Worm (Caenorhabditis elegans) whole organism, L4 larva: Measurements from ENCODE around the gene F09A5.2.

Source experiments
- D1046.2 ChIP-seq: fragments of 200-800 bp; sonication (Bioruptor generic); IDR thresholded peaks from 2 replicates; pipeline ENCODE4 v1.3.6; 2022; ENCODE audit warnings: missing genetic modification characterization, missing compliant biosample characterization
- F10B5.3 ChIP-seq: sonication (generic microtip); optimal IDR thresholded peaks from 2 replicates; lab custom pipeline; 2016; ENCODE audit warnings: mild to moderate bottlenecking, missing genetic modification characterization, missing compliant biosample characterization
- F26F4.8 ChIP-seq: fragments of 200-800 bp; sonication (Bioruptor generic); conservative IDR thresholded peaks from 2 replicates; pipeline ENCODE4 v1.3.6; 2022; ENCODE audit warnings: missing genetic modification characterization, missing compliant biosample characterization
- T20F7.1 ChIP-seq: fragments of 200-800 bp; sonication (Bioruptor generic); optimal IDR thresholded peaks from 2 replicates; lab custom pipeline; 2018; ENCODE audit warnings: mild to moderate bottlenecking, missing genetic modification characterization, missing compliant biosample characterization
- Y5F2A.4 ChIP-seq: fragments of 200-800 bp; sonication (Bioruptor generic); optimal IDR thresholded peaks from 2 replicates; lab custom pipeline; 2018; ENCODE audit warnings: mild to moderate bottlenecking, missing genetic modification characterization, missing compliant biosample characterization
- ZK337.2 ChIP-seq: fragments of 200-800 bp; sonication (Bioruptor generic); IDR thresholded peaks from 2 replicates; pipeline ENCODE4 v1.3.6; 2022; ENCODE audit warnings: missing genetic modification reagents, missing genetic modification characterization, missing compliant biosample characterization
- aha-1 ChIP-seq: fragments of 150-350 bp; peaks from one replicate; lab custom pipeline; 2014; ENCODE audit warnings: missing biosample characterization, missing genetic modification characterization
- ceh-20 ChIP-seq: fragments of 200-800 bp; sonication (Bioruptor generic); IDR thresholded peaks from 2 replicates; pipeline ENCODE4 v1.3.6; 2022; ENCODE audit warnings: missing genetic modification reagents, missing genetic modification characterization, missing compliant biosample characterization
- ceh-32 ChIP-seq: sonication (generic microtip); optimal IDR thresholded peaks from 2 replicates; lab custom pipeline; 2016; ENCODE audit warnings: mild to moderate bottlenecking, missing genetic modification characterization, missing compliant biosample characterization; ENCODE audit not compliant: poor library complexity
- ceh-62 ChIP-seq: sonication (generic microtip); optimal IDR thresholded peaks from 2 replicates; lab custom pipeline; 2017; ENCODE audit warnings: missing biosample characterization, missing genetic modification characterization
- ceh-82 ChIP-seq: sonication (generic microtip); optimal IDR thresholded peaks from 2 replicates; lab custom pipeline; 2017; ENCODE audit warnings: missing biosample characterization, missing genetic modification characterization
- ces-1 ChIP-seq: fragments of 150-350 bp; sonication (generic microtip); optimal IDR thresholded peaks from 4 replicates; lab custom pipeline; 2014; ENCODE audit warnings: missing biosample characterization, missing genetic modification reagents, missing genetic modification characterization
- ctbp-1 ChIP-seq: fragments of 200-800 bp; sonication (Bioruptor generic); IDR thresholded peaks from 2 replicates; pipeline ENCODE4 v1.3.6; 2022; ENCODE audit warnings: missing genetic modification reagents, missing genetic modification characterization, missing compliant biosample characterization
- daf-19 ChIP-seq: fragments of 200-800 bp; sonication (Bioruptor generic); conservative IDR thresholded peaks from 2 replicates; pipeline ENCODE4 v1.3.6; 2022; ENCODE audit warnings: missing genetic modification characterization, missing compliant biosample characterization
- daf-8 ChIP-seq: fragments of 200-800 bp; sonication (Bioruptor generic); IDR thresholded peaks from 2 replicates; pipeline ENCODE4 v1.3.6; 2022; ENCODE audit warnings: missing genetic modification characterization, missing compliant biosample characterization
- dmd-6 ChIP-seq: fragments of 200-800 bp; sonication (Bioruptor generic); IDR thresholded peaks from 2 replicates; pipeline ENCODE4 v1.3.6; 2022; ENCODE audit warnings: missing genetic modification reagents, missing genetic modification characterization, missing compliant biosample characterization
- dmd-8 ChIP-seq: fragments of 200-800 bp; sonication (Bioruptor generic); IDR thresholded peaks from 2 replicates; pipeline ENCODE4 v1.3.6; 2022; ENCODE audit warnings: missing genetic modification characterization, missing compliant biosample characterization
- dmd-9 ChIP-seq: fragments of 200-800 bp; sonication (Bioruptor generic); IDR thresholded peaks from 2 replicates; pipeline ENCODE4 v1.3.6; 2022; ENCODE audit warnings: missing genetic modification reagents, missing genetic modification characterization, missing compliant biosample characterization
- dpl-1 ChIP-seq: fragments of 150-350 bp; optimal IDR thresholded peaks from 2 replicates; lab custom pipeline; 2014; ENCODE audit warnings: missing biosample characterization, missing genetic modification reagents, missing genetic modification characterization
- dve-1 ChIP-seq: sonication (generic microtip); optimal IDR thresholded peaks from 2 replicates; lab custom pipeline; 2017; ENCODE audit warnings: antibody characterized with exemption, mild to moderate bottlenecking, missing genetic modification characterization, missing compliant biosample characterization; ENCODE audit not compliant: insufficient read depth
- egl-43 ChIP-seq: fragments of 200-800 bp; sonication (Bioruptor generic); IDR thresholded peaks from 2 replicates; pipeline ENCODE4 v1.3.6; 2022; ENCODE audit warnings: missing genetic modification reagents, missing genetic modification characterization, missing compliant biosample characterization
- hlh-30 ChIP-seq: sonication (generic microtip); optimal IDR thresholded peaks from 2 replicates; lab custom pipeline; 2017; ENCODE audit warnings: antibody characterized with exemption, mild to moderate bottlenecking, missing genetic modification characterization, missing compliant biosample characterization; ENCODE audit not compliant: insufficient read depth
- lim-7 ChIP-seq: fragments of 200-800 bp; sonication (Bioruptor generic); IDR thresholded peaks from 2 replicates; pipeline ENCODE4 v1.3.6; 2022; ENCODE audit warnings: missing genetic modification characterization, missing compliant biosample characterization
- lin-15B ChIP-seq: fragments of 150-350 bp; sonication (generic microtip); optimal IDR thresholded peaks from 3 replicates; lab custom pipeline; 2014; ENCODE audit warnings: missing biosample characterization, missing genetic modification characterization
- lin-39 ChIP-seq: fragments of 150-350 bp; optimal IDR thresholded peaks from 2 replicates; lab custom pipeline; 2014; ENCODE audit warnings: missing biosample characterization, missing genetic modification reagents, missing genetic modification characterization
- mdt-29 ChIP-seq: fragments of 200-800 bp; sonication (Bioruptor generic); IDR thresholded peaks from 2 replicates; pipeline ENCODE4 v1.3.6; 2022; ENCODE audit warnings: missing genetic modification reagents, missing genetic modification characterization, missing compliant biosample characterization
- mep-1 ChIP-seq: fragments of 150-350 bp; sonication (generic microtip); optimal IDR thresholded peaks from 3 replicates; lab custom pipeline; 2014; ENCODE audit warnings: missing biosample characterization, missing genetic modification characterization
- mxl-3 ChIP-seq: fragments of 200-800 bp; sonication (Bioruptor generic); optimal IDR thresholded peaks from 2 replicates; lab custom pipeline; 2018; ENCODE audit warnings: mild to moderate bottlenecking, missing genetic modification characterization, missing compliant biosample characterization
- nhr-10 ChIP-seq: fragments of 150-350 bp; optimal IDR thresholded peaks from 2 replicates; lab custom pipeline; 2014; ENCODE audit warnings: missing biosample characterization, missing genetic modification characterization
- nhr-237 ChIP-seq: sonication (generic microtip); optimal IDR thresholded peaks from 2 replicates; lab custom pipeline; 2017; ENCODE audit warnings: missing biosample characterization, missing genetic modification characterization
- nhr-25 ChIP-seq: sonication (generic microtip); optimal IDR thresholded peaks from 2 replicates; lab custom pipeline; 2017; ENCODE audit warnings: missing genetic modification characterization, mild to moderate bottlenecking, missing compliant biosample characterization, antibody characterized with exemption, moderate library complexity, borderline replicate concordance; ENCODE audit not compliant: insufficient read depth
- nhr-28 ChIP-seq: fragments of 150-350 bp; optimal IDR thresholded peaks from 2 replicates; lab custom pipeline; 2014; ENCODE audit warnings: missing biosample characterization, missing genetic modification characterization
- nhr-41 ChIP-seq: fragments of 200-800 bp; sonication (Bioruptor generic); IDR thresholded peaks from 2 replicates; pipeline ENCODE4 v1.3.6; 2022; ENCODE audit warnings: missing genetic modification reagents, missing genetic modification characterization, missing compliant biosample characterization
- nhr-6 ChIP-seq: fragments of 150-350 bp; optimal IDR thresholded peaks from 2 replicates; lab custom pipeline; 2014; ENCODE audit warnings: missing biosample characterization, missing genetic modification characterization
- nhr-77 ChIP-seq: fragments of 150-350 bp; optimal IDR thresholded peaks from 2 replicates; lab custom pipeline; 2014; ENCODE audit warnings: missing biosample characterization, missing genetic modification characterization
- rbr-2 ChIP-seq: sonication (generic microtip); optimal IDR thresholded peaks from 2 replicates; lab custom pipeline; 2016; ENCODE audit warnings: missing genotype, missing genetic modification characterization, missing compliant biosample characterization
- saeg-2 ChIP-seq: fragments of 200-800 bp; sonication (Bioruptor generic); IDR thresholded peaks from 2 replicates; pipeline ENCODE4 v1.3.6; 2022; ENCODE audit warnings: missing genetic modification reagents, missing genetic modification characterization, missing compliant biosample characterization
- sdz-12 ChIP-seq: fragments of 200-800 bp; sonication (Bioruptor generic); optimal IDR thresholded peaks from 2 replicates; lab custom pipeline; 2018; ENCODE audit warnings: mild to moderate bottlenecking, missing genetic modification characterization, missing compliant biosample characterization
- skn-1 ChIP-seq: fragments of 150-350 bp; optimal IDR thresholded peaks from 2 replicates; lab custom pipeline; 2014; ENCODE audit warnings: missing biosample characterization, missing genetic modification characterization
- spr-1 ChIP-seq: sonication (generic microtip); optimal IDR thresholded peaks from 2 replicates; lab custom pipeline; 2016; ENCODE audit warnings: mild to moderate bottlenecking, missing genetic modification characterization, missing compliant biosample characterization
- tag-97 ChIP-seq: fragments of 200-800 bp; sonication (Bioruptor generic); IDR thresholded peaks from 2 replicates; pipeline ENCODE4 v1.3.6; 2022; ENCODE audit warnings: missing genetic modification characterization, missing compliant biosample characterization
- unc-130 ChIP-seq: sonication (generic microtip); optimal IDR thresholded peaks from 2 replicates; lab custom pipeline; 2016; ENCODE audit warnings: missing genetic modification reagents, missing genetic modification characterization, missing compliant biosample characterization
- unc-39 ChIP-seq: sonication (generic microtip); optimal IDR thresholded peaks from 2 replicates; lab custom pipeline; 2017; ENCODE audit warnings: missing biosample characterization, missing genetic modification characterization
- vab-7 ChIP-seq: fragments of 200-800 bp; sonication (Bioruptor generic); IDR thresholded peaks from 2 replicates; pipeline ENCODE4 v1.3.6; 2022; ENCODE audit warnings: missing genetic modification reagents, missing genetic modification characterization, missing compliant biosample characterization
- zag-1 ChIP-seq: fragments of 150-350 bp; optimal IDR thresholded peaks from 2 replicates; lab custom pipeline; 2014; ENCODE audit warnings: missing biosample characterization, missing genetic modification characterization
- zfp-2 ChIP-seq: sonication (generic microtip); optimal IDR thresholded peaks from 2 replicates; lab custom pipeline; 2016; ENCODE audit warnings: mild to moderate bottlenecking, missing genetic modification characterization, missing compliant biosample characterization
- zip-11 ChIP-seq: fragments of 200-800 bp; sonication (Bioruptor generic); IDR thresholded peaks from 2 replicates; pipeline ENCODE4 v1.3.6; 2022; ENCODE audit warnings: missing genetic modification characterization, missing compliant biosample characterization
- zip-2 ChIP-seq: fragments of 150-350 bp; optimal IDR thresholded peaks from 2 replicates; lab custom pipeline; 2014; ENCODE audit warnings: missing biosample characterization, missing genetic modification characterization

Gene F09A5.2

DNA sequence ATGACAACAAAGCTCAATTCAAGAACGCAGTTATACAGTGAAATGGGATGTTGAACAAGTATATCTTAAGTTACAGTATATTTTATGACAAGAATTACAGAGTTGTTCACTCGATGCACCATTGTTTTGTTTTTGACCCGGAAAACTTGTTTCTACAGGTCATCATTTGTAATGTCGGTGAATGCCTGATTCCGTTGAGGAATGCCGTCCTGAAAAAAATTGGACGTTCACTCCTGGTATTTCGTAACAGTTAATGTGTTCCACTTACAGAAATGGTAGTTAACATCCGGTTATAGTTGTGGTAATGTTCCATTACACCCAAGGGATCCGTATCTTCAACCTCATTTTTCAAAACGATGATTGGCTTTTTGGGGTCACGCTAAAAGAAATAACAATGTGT, 18.5 kb upstream of the F09A5.2 start:
- TF ChIP-seq dmd-8 (GFP tag; lab: Robert Waterston, UW) = no peak
- peak; percentile 83 for TF ChIP-seq aha-1 (tag; lab: Kevin White, UChicago)
- no peak for TF ChIP-seq lin-15B (tag; lab: Kevin White, UChicago)

DNA sequence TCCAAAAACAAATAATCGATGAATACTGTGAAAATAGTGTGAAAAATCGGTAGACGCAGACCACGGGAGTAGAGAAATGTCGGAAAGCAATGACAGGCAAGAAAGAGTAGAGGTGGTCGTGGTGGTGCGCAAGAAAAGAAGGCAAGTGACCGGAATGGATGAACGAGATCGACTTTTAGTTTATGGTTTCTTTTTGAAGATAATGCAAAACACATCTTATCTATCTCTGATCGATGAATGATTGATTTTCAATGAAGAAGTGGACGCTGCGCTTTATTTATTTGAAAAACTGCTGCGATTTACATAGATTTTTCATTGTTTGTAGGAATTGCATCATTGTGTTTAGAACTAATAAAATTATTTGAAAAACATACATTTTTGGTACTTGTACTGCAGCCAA, 15.0 kb upstream of the F09A5.2 start:
- peak; percentile 31 for TF ChIP-seq hlh-30 (tag; lab: Kevin White, UChicago)
- no peak for TF ChIP-seq unc-39
- no peak for TF ChIP-seq ZK337.2 (GFP tag; lab: Robert Waterston, UW)
- TF ChIP-seq aha-1 (tag; lab: Kevin White, UChicago) = peak; percentile 48

DNA sequence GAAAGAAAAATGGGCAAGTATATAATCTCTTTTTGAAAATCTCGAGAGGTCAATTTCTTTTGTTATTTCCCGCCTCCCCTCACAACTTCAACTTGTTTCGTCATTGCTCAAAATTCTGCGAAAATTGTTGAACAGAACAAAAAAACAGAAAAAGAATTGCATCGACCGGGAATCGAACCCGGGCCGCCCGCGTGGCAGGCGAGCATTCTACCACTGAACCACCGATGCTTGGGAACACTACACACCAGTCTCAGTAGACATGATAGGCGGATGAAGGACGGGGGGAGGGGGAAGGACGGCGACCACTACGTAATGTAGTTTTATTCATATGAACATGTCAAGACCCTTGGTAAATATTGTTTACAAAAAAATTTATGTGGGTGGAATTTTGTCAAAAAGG, 13.8 kb upstream of the F09A5.2 start:
- peak; percentile 59; the same call in 1 of the 2 replicates for TF ChIP-seq zip-11 (GFP tag; lab: Robert Waterston, UW)
- peak; percentile 84 for TF ChIP-seq saeg-2 (GFP tag; lab: Robert Waterston, UW)
- peak; percentile 81 for TF ChIP-seq dmd-6
- TF ChIP-seq ceh-20 = peak; percentile 86
- TF ChIP-seq tag-97 = no peak
- peak; percentile 70 for TF ChIP-seq hlh-30 (tag; lab: Kevin White, UChicago)
- TF ChIP-seq T20F7.1 (GFP tag; lab: Kevin White, UChicago) = peak; percentile 14
- TF ChIP-seq nhr-10 = no peak
- peak; percentile 80; the same call in 1 of the 2 replicates for TF ChIP-seq F26F4.8
- peak; percentile 60 for TF ChIP-seq dve-1 (tag; lab: Kevin White, UChicago)
- peak; percentile 97 for TF ChIP-seq lim-7 (GFP tag; lab: Robert Waterston, UW)
- peak; percentile 81 for TF ChIP-seq mdt-29 (GFP tag; lab: Robert Waterston, UW)
- no peak for TF ChIP-seq lin-39 (tag; lab: Kevin White, UChicago)
- peak; percentile 64 for TF ChIP-seq unc-130 (GFP tag; lab: Kevin White, UChicago)
- TF ChIP-seq zip-2 (tag; lab: Kevin White, UChicago) = peak; percentile 11
- no peak; the same call in 1 of the 2 replicates for TF ChIP-seq dmd-8 (GFP tag; lab: Robert Waterston, UW)
- no peak for TF ChIP-seq zag-1
- TF ChIP-seq Y5F2A.4 (GFP tag; lab: Kevin White, UChicago) = peak; percentile 72
- no peak for TF ChIP-seq ceh-82
- peak; percentile 89 for TF ChIP-seq ctbp-1
- TF ChIP-seq D1046.2 (GFP tag; lab: Robert Waterston, UW) = peak; percentile 87
- peak; percentile 12 for TF ChIP-seq nhr-25 (tag; lab: Kevin White, UChicago)
- peak; percentile 20 for TF ChIP-seq nhr-6 (tag; lab: Kevin White, UChicago)
- TF ChIP-seq nhr-41 = peak; percentile 63; the same call in 1 of the 2 replicates
- no peak for TF ChIP-seq ceh-32 (tag; lab: Kevin White, UChicago)
- TF ChIP-seq skn-1 (tag; lab: Kevin White, UChicago) = no peak
- TF ChIP-seq aha-1 (tag; lab: Kevin White, UChicago) = peak; percentile 97
- no peak for TF ChIP-seq dpl-1 (GFP tag; lab: Kevin White, UChicago)
- TF ChIP-seq ces-1 (GFP tag; lab: Kevin White, UChicago) = no peak
- no peak for TF ChIP-seq unc-39
- no peak; the same call in 1 of the 2 replicates for TF ChIP-seq egl-43
- TF ChIP-seq dmd-9 = peak; percentile 67
- TF ChIP-seq mxl-3 (GFP tag; lab: Kevin White, UChicago) = peak; percentile 65
- no peak for TF ChIP-seq nhr-28
- TF ChIP-seq sdz-12 (GFP tag; lab: Kevin White, UChicago) = peak; percentile 88
- no peak for TF ChIP-seq ceh-62 (tag; lab: Kevin White, UChicago)
- peak; percentile 4 for TF ChIP-seq zfp-2
- TF ChIP-seq nhr-237 = no peak
- no peak for TF ChIP-seq daf-8 (GFP tag; lab: Robert Waterston, UW)
- TF ChIP-seq vab-7 (GFP tag; lab: Robert Waterston, UW) = peak; percentile 95
- peak; percentile 33 for TF ChIP-seq spr-1 (tag; lab: Kevin White, UChicago)
- TF ChIP-seq rbr-2 (tag; lab: Kevin White, UChicago) = peak; percentile 74
- no peak for TF ChIP-seq nhr-77
- TF ChIP-seq daf-19 (GFP tag; lab: Robert Waterston, UW) = no peak
- peak; percentile 81 for TF ChIP-seq mep-1 (tag; lab: Kevin White, UChicago)
- no peak for TF ChIP-seq F10B5.3 (tag; lab: Kevin White, UChicago)
